Worm (Caenorhabditis elegans): Measurements from ENCODE around the gene mrps-23.

mrps-23 gene

ce11 chrIII:9521410-9522090, 1.9 kb downstream of the mrps-23 start, which contains the start of the genes clu-1 and prp-40 (continued):
- TF ChIP-seq egl-13 (tag; optimal IDR thresholded peaks at IDR 0.05) = peak; percentile 71
- TF ChIP-seq ces-1 (GFP tag; optimal IDR thresholded peaks at IDR 0.05) = no peak
- TF ChIP-seq pag-3 (tag; optimal IDR thresholded peaks at IDR 0.05; ENCODE audit: borderline replicate concordance, insufficient read depth) = no peak
- TF ChIP-seq zip-4 (GFP tag; optimal IDR thresholded peaks at IDR 0.05) = peak; percentile 52
- no peak for TF ChIP-seq C34B4.2 (tag; optimal IDR thresholded peaks at IDR 0.05)
- peak in 3 of 6 experiments; percentile 21 to 86 (median 68) for TF ChIP-seq elt-3 (tag; optimal IDR thresholded peaks at IDR 0.05)
- TF ChIP-seq snu-23 (GFP tag; optimal IDR thresholded peaks at IDR 0.05) = peak; percentile 95
- peak; percentile 93 for TF ChIP-seq lin-15B (tag; optimal IDR thresholded peaks at IDR 0.05)
- TF ChIP-seq nhr-237 (tag; optimal IDR thresholded peaks at IDR 0.05) = peak; percentile 55
- peak; percentile 71 for TF ChIP-seq mef-2 (tag; optimal IDR thresholded peaks at IDR 0.05)
- TF ChIP-seq hlh-4 (tag; optimal IDR thresholded peaks at IDR 0.05) = no peak
- no peak for TF ChIP-seq vab-15 (tag; optimal IDR thresholded peaks at IDR 0.05)
- TF ChIP-seq dpl-1 (GFP tag; optimal IDR thresholded peaks at IDR 0.05) = peak; percentile 83 to 87 (median 86)
- TF ChIP-seq sup-37 (GFP tag; optimal IDR thresholded peaks at IDR 0.05) = peak; percentile 33
- peak; percentile 90 to 92 (median 92) for TF ChIP-seq ceh-82 (tag; optimal IDR thresholded peaks at IDR 0.05)
- TF ChIP-seq lsy-2 (tag; optimal IDR thresholded peaks at IDR 0.05) = peak; percentile 94 to 96
- TF ChIP-seq ceh-90 (tag; optimal IDR thresholded peaks at IDR 0.05) = no peak
- peak; percentile 94 for TF ChIP-seq C16A3.4 (tag; optimal IDR thresholded peaks at IDR 0.05)
- no peak for TF ChIP-seq unc-62 (GFP tag; optimal IDR thresholded peaks at IDR 0.05)
- peak; percentile 98 for TF ChIP-seq dsc-1 (tag; optimal IDR thresholded peaks at IDR 0.05)
- peak; percentile 93 for TF ChIP-seq nhr-47 (tag; optimal IDR thresholded peaks at IDR 0.05)
- TF ChIP-seq irx-1 (tag; optimal IDR thresholded peaks at IDR 0.05) = peak; percentile 77
- TF ChIP-seq nhr-19 (GFP tag; conservative IDR thresholded peaks at IDR 0.05) = peak; percentile 89
- TF ChIP-seq ztf-11 (tag; optimal IDR thresholded peaks at IDR 0.05) = peak in 1 of 2 experiments; percentile 37
- TF ChIP-seq zag-1 (tag; optimal IDR thresholded peaks at IDR 0.05) = no peak
- peak; percentile 70 for TF ChIP-seq C04F5.9 (tag; optimal IDR thresholded peaks at IDR 0.05)
- no peak for TF ChIP-seq egl-27 (tag; optimal IDR thresholded peaks at IDR 0.05)
- no peak for TF ChIP-seq ceh-88 (GFP tag; IDR thresholded peaks at IDR 0.05)
- TF ChIP-seq nhr-84 (tag; optimal IDR thresholded peaks at IDR 0.05) = no peak
- peak; percentile 83 for TF ChIP-seq ztf-4 (tag; optimal IDR thresholded peaks at IDR 0.05)
- TF ChIP-seq blmp-1 (tag; optimal IDR thresholded peaks at IDR 0.05) = no peak
- no peak for TF ChIP-seq alr-1 (tag; optimal IDR thresholded peaks at IDR 0.05; ENCODE audit: borderline replicate concordance)
- peak; percentile 78 for TF ChIP-seq grh-1 (GFP tag; IDR thresholded peaks at IDR 0.05)
- peak; percentile 91 for TF ChIP-seq swsn-7 (tag; optimal IDR thresholded peaks at IDR 0.05)
- no peak for TF ChIP-seq ets-5 (GFP tag; IDR thresholded peaks at IDR 0.05)
- TF ChIP-seq tbx-2 (tag; optimal IDR thresholded peaks at IDR 0.05) = peak; percentile 92
- no peak for TF ChIP-seq Y116A8C.19 (tag; optimal IDR thresholded peaks at IDR 0.05; ENCODE audit: borderline replicate concordance)
- TF ChIP-seq lin-35 (GFP tag; optimal IDR thresholded peaks at IDR 0.05) = peak; percentile 90 to 93
- TF ChIP-seq efl-3 (GFP tag; optimal IDR thresholded peaks at IDR 0.05) = no peak

DNA sequence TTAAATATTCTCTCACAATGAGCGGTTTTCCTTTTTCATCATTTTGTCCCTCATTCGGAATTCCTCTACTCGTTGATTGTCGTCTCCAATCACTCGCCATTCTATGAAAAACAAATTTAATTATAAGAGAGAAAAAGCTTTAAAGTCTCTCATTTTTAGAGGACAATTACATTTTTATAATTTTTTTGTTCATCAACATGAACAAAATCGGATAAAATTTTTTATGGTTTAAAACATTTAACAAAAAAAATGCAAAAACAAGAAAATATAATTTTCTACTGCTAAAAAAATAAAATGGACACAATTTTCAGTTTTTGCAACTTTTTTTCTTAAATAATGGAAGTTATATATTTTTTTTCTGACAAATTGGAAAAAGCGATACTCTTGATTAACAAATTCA, 7.3 kb downstream of the mrps-23 start, which contains the start of gene F55H2.7:
TSS of gene F55H2.7 (minus strand) at position 101 of the 400 bp plus-strand sequence.
- no peak for TF ChIP-seq dpl-1 (GFP tag; optimal IDR thresholded peaks at IDR 0.05)
- TF ChIP-seq nhr-85 (tag) = no peak
- TF ChIP-seq ceh-82 (tag; optimal IDR thresholded peaks at IDR 0.05) = no peak
- TF ChIP-seq ets-5 (GFP tag; IDR thresholded peaks at IDR 0.05) = no peak
- TF ChIP-seq lsy-2 (tag; optimal IDR thresholded peaks at IDR 0.05) = no peak

Data from whole organism, L1 larva.